Fruit fly (Drosophila melanogaster): ENCODE data around the gene twy.

The twy gene

dm6 chr3L:11825560-11826153, 32.6 kb upstream of the twy start, which contains the start of gene CG32095 (continued):
- TF ChIP-seq Rx (GFP tag; IDR thresholded peaks at IDR 0.05) (no peak), Doc3 (GFP tag; IDR thresholded peaks at IDR 0.05; ENCODE audit: partially characterized antibody) (peak; percentile 80), CG10431 (GFP tag; optimal IDR thresholded peaks at IDR 0.05) (no peak), CG6791 (GFP tag; IDR thresholded peaks at IDR 0.05; ENCODE audit: partially characterized antibody) (peak; percentile 78), CG12071 (GFP tag; optimal IDR thresholded peaks at IDR 0.05) (no peak), Opbp (GFP tag; IDR thresholded peaks at IDR 0.05; ENCODE audit: partially characterized antibody) (peak; percentile 76; the same call in 2 of the 3 replicates), wor (GFP tag; IDR thresholded peaks at IDR 0.05) (no peak), CG13624 (GFP tag; optimal IDR thresholded peaks at IDR 0.05) (no peak), CG13123 (GFP tag; optimal IDR thresholded peaks at IDR 0.05) (no peak), dysf (GFP tag; IDR thresholded peaks at IDR 0.05) (no peak), Doc2 (GFP tag; IDR thresholded peaks at IDR 0.05) (no peak), CG10959 (GFP tag; IDR thresholded peaks at IDR 0.05) (no peak), CG14710 (tag; optimal IDR thresholded peaks at IDR 0.05) (peak; percentile 17), CG4730 (GFP tag; IDR thresholded peaks at IDR 0.05) (no peak), hbn (GFP tag; IDR thresholded peaks at IDR 0.05; ENCODE audit: partially characterized antibody) (peak; percentile 74), CG17829 (tag; optimal IDR thresholded peaks at IDR 0.05) (no peak), stwl (tag; optimal IDR thresholded peaks at IDR 0.05) (peak; percentile 40), Hand (GFP tag; optimal IDR thresholded peaks at IDR 0.05) (no peak), MBD-R2 (GFP tag; IDR thresholded peaks at IDR 0.05) (peak; percentile 68), Deaf1 (tag; optimal IDR thresholded peaks at IDR 0.05) (no peak), hb (GFP tag; IDR thresholded peaks at IDR 0.05; ENCODE audit: partially characterized antibody) (peak; percentile 51; the same call in 1 of the 3 replicates), schlank (tag; optimal IDR thresholded peaks at IDR 0.05) (no peak), exex (tag; optimal IDR thresholded peaks at IDR 0.05) (no peak), pzg (GFP tag; optimal IDR thresholded peaks at IDR 0.05) (peak; percentile 36), HLH4C (GFP tag; IDR thresholded peaks at IDR 0.05; ENCODE audit: partially characterized antibody) (peak; percentile 72; the same call in 2 of the 3 replicates), BEAF-32 (GFP tag; optimal IDR thresholded peaks at IDR 0.05) (peak; percentile 80), CG10267 (tag; optimal IDR thresholded peaks at IDR 0.05) (peak; percentile 18), CG5180 (GFP tag; optimal IDR thresholded peaks at IDR 0.05) (no peak), CG7963 (GFP tag; IDR thresholded peaks at IDR 0.05; ENCODE audit: partially characterized antibody) (peak; percentile 57; the same call in 2 of the 3 replicates), unc-4 (GFP tag; IDR thresholded peaks at IDR 0.05; ENCODE audit: partially characterized antibody) (peak; percentile 84), CG31365 (tag; optimal IDR thresholded peaks at IDR 0.05) (no peak), Dp (GFP tag; optimal IDR thresholded peaks at IDR 0.05) (peak; percentile 55), gcm2 (GFP tag; optimal IDR thresholded peaks at IDR 0.05) (no peak), CG2129 (GFP tag; IDR thresholded peaks at IDR 0.05; ENCODE audit: partially characterized antibody) (peak; percentile 53), phol (tag; optimal IDR thresholded peaks at IDR 0.05) (peak; percentile 12), Atf-2 (GFP tag; optimal IDR thresholded peaks at IDR 0.05) (no peak), Scr (GFP tag; IDR thresholded peaks at IDR 0.05; ENCODE audit: partially characterized antibody) (peak; percentile 87), CG4328 (GFP tag; optimal IDR thresholded peaks at IDR 0.05) (no peak), lbe (GFP tag; optimal IDR thresholded peaks at IDR 0.05) (no peak), Eip74EF (GFP tag; optimal IDR thresholded peaks at IDR 0.05) (no peak), Dip3 (GFP tag; optimal IDR thresholded peaks at IDR 0.05) (no peak), CG11398 (GFP tag; optimal IDR thresholded peaks at IDR 0.05) (no peak), bbx (GFP tag; IDR thresholded peaks at IDR 0.05; ENCODE audit: partially characterized antibody) (peak; percentile 82), CG3995 (GFP tag; optimal IDR thresholded peaks at IDR 0.05) (peak; percentile 92), CG11093 (GFP tag; IDR thresholded peaks at IDR 0.05) (no peak), PHDP (tag; optimal IDR thresholded peaks at IDR 0.05) (no peak), CG8388 (GFP tag; optimal IDR thresholded peaks at IDR 0.05) (no peak), CG1233 (GFP tag; optimal IDR thresholded peaks at IDR 0.05) (no peak)
